Worm (Caenorhabditis elegans) whole organism, late embryonic: ENCODE measurements around the gene K09B11.4.

Experiments used
- C08G9.2 ChIP-seq: sonication (generic microtip); optimal IDR thresholded peaks from 2 replicates; lab custom pipeline; 2016; ENCODE audit warnings: mild to moderate bottlenecking, missing genetic modification characterization, moderate library complexity, missing compliant biosample characterization
- C38D4.7 ChIP-seq: fragments of 200-800 bp; sonication (Bioruptor generic); optimal IDR thresholded peaks from 2 replicates; lab custom pipeline; 2018; ENCODE audit warnings: mild to moderate bottlenecking, missing genetic modification characterization, moderate library complexity, missing compliant biosample characterization
- F13H6.1 ChIP-seq: sonication (generic microtip); optimal IDR thresholded peaks from 2 replicates; lab custom pipeline; 2016; ENCODE audit warnings: missing genetic modification characterization, missing compliant biosample characterization
- K09A11.1 ChIP-seq: sonication (generic microtip); optimal IDR thresholded peaks from 2 replicates; lab custom pipeline; 2017; ENCODE audit warnings: antibody characterized with exemption, mild to moderate bottlenecking, missing genetic modification characterization, missing compliant biosample characterization; ENCODE audit not compliant: insufficient read depth
- T23F11.4 ChIP-seq: fragments of 200-800 bp; sonication (Bioruptor generic); optimal IDR thresholded peaks from 2 replicates; lab custom pipeline; 2018; ENCODE audit warnings: mild to moderate bottlenecking, missing genetic modification characterization, missing compliant biosample characterization
- ahr-1 ChIP-seq: sonication (generic microtip); optimal IDR thresholded peaks from 2 replicates; lab custom pipeline; 2016; ENCODE audit warnings: missing genetic modification characterization, missing compliant biosample characterization
- ceh-14 ChIP-seq: sonication (generic microtip); optimal IDR thresholded peaks from 2 replicates; lab custom pipeline; 2016; ENCODE audit warnings: missing genotype, missing genetic modification characterization, missing compliant biosample characterization
- ceh-18 ChIP-seq: sonication (generic microtip); optimal IDR thresholded peaks from 2 replicates; lab custom pipeline; 2016; ENCODE audit warnings: missing genetic modification characterization, missing compliant biosample characterization
- ceh-19 ChIP-seq: fragments of 200-800 bp; sonication (Bioruptor generic); optimal IDR thresholded peaks from 2 replicates; lab custom pipeline; 2018; ENCODE audit warnings: mild to moderate bottlenecking, missing genetic modification characterization, missing compliant biosample characterization
- ceh-2 ChIP-seq: sonication (generic microtip); optimal IDR thresholded peaks from 2 replicates; lab custom pipeline; 2016; ENCODE audit warnings: missing genotype, missing genetic modification characterization, missing compliant biosample characterization
- ceh-22 ChIP-seq: sonication (generic microtip); optimal IDR thresholded peaks from 2 replicates; lab custom pipeline; 2017; ENCODE audit warnings: missing biosample characterization, missing genetic modification characterization
- ceh-34 ChIP-seq: sonication (generic microtip); optimal IDR thresholded peaks from 2 replicates; lab custom pipeline; 2016; ENCODE audit warnings: mild to moderate bottlenecking, missing genetic modification characterization, missing compliant biosample characterization
- ceh-48 ChIP-seq: sonication (generic microtip); optimal IDR thresholded peaks from 2 replicates; lab custom pipeline; 2016; ENCODE audit warnings: missing genetic modification characterization, inconsistent platforms, missing compliant biosample characterization
- ceh-6 ChIP-seq: fragments of 200-800 bp; sonication (Bioruptor generic); optimal IDR thresholded peaks from 2 replicates; lab custom pipeline; 2018; ENCODE audit warnings: mild to moderate bottlenecking, missing genetic modification characterization, missing compliant biosample characterization
- dve-1 ChIP-seq: sonication (generic microtip); optimal IDR thresholded peaks from 2 replicates; lab custom pipeline; 2017; ENCODE audit warnings: antibody characterized with exemption, mild to moderate bottlenecking, missing genetic modification characterization, missing compliant biosample characterization
- elt-2 ChIP-seq: sonication (generic microtip); optimal IDR thresholded peaks from 2 replicates; lab custom pipeline; 2016; ENCODE audit warnings: missing genetic modification reagents, missing genetic modification characterization, missing compliant biosample characterization
- elt-4 ChIP-seq: sonication (generic microtip); optimal IDR thresholded peaks from 2 replicates; lab custom pipeline; 2016; ENCODE audit warnings: missing genetic modification characterization, missing compliant biosample characterization
- eyg-1 ChIP-seq: sonication (generic microtip); optimal IDR thresholded peaks from 2 replicates; lab custom pipeline; 2016; ENCODE audit warnings: missing genotype, missing genetic modification characterization, missing compliant biosample characterization
- fax-1 ChIP-seq: sonication (generic microtip); optimal IDR thresholded peaks from 2 replicates; lab custom pipeline; 2016; ENCODE audit warnings: missing genotype, missing genetic modification characterization, missing compliant biosample characterization
- fkh-10 ChIP-seq: fragments of 150-350 bp; optimal IDR thresholded peaks from 2 replicates; lab custom pipeline; 2014; ENCODE audit warnings: missing biosample characterization, missing genetic modification reagents, missing genetic modification characterization
- gmeb-2 ChIP-seq: sonication (generic microtip); optimal IDR thresholded peaks from 2 replicates; lab custom pipeline; 2016; ENCODE audit warnings: missing genetic modification characterization, inconsistent platforms, missing compliant biosample characterization
- hlh-13 ChIP-seq: fragments of 200-800 bp; sonication (Bioruptor generic); optimal IDR thresholded peaks from 2 replicates; lab custom pipeline; 2018; ENCODE audit warnings: mild to moderate bottlenecking, missing genetic modification characterization, missing compliant biosample characterization
- hlh-15 ChIP-seq: sonication (generic microtip); optimal IDR thresholded peaks from 2 replicates; lab custom pipeline; 2016; ENCODE audit warnings: missing genetic modification characterization, missing compliant biosample characterization
- hlh-30 ChIP-seq: sonication (generic microtip); optimal IDR thresholded peaks from 2 replicates; lab custom pipeline; 2017; ENCODE audit warnings: antibody characterized with exemption, missing genetic modification characterization, missing compliant biosample characterization; ENCODE audit not compliant: insufficient read depth
- hlh-6 ChIP-seq: sonication (generic microtip); optimal IDR thresholded peaks from 2 replicates; lab custom pipeline; 2016; ENCODE audit warnings: missing genotype, missing genetic modification characterization, missing compliant biosample characterization
- lim-6 ChIP-seq: sonication (generic microtip); optimal IDR thresholded peaks from 2 replicates; lab custom pipeline; 2016; ENCODE audit warnings: missing genetic modification characterization, missing compliant biosample characterization
- lin-11 ChIP-seq: fragments of 200-800 bp; sonication (Bioruptor generic); optimal IDR thresholded peaks from 2 replicates; lab custom pipeline; 2018; ENCODE audit warnings: mild to moderate bottlenecking, missing genetic modification characterization, missing compliant biosample characterization
- madf-2 ChIP-seq: sonication (generic microtip); optimal IDR thresholded peaks from 2 replicates; lab custom pipeline; 2017; ENCODE audit warnings: missing genetic modification characterization, missing compliant biosample characterization
- mec-3 ChIP-seq: sonication (generic microtip); optimal IDR thresholded peaks from 2 replicates; lab custom pipeline; 2016; ENCODE audit warnings: borderline replicate concordance, missing genetic modification characterization, missing compliant biosample characterization
- nfya-1 ChIP-seq: sonication (generic microtip); optimal IDR thresholded peaks from 2 replicates; lab custom pipeline; 2017; ENCODE audit warnings: missing genetic modification characterization, mild to moderate bottlenecking, missing compliant biosample characterization, antibody characterized with exemption, moderate library complexity
- nhr-11 ChIP-seq: fragments of 150-350 bp; optimal IDR thresholded peaks from 2 replicates; lab custom pipeline; 2014; ENCODE audit warnings: missing biosample characterization, missing genetic modification characterization
- nhr-232 ChIP-seq: sonication (generic microtip); optimal IDR thresholded peaks from 2 replicates; lab custom pipeline; 2016; ENCODE audit warnings: missing genetic modification characterization, missing compliant biosample characterization
- npax-4 ChIP-seq: sonication (generic microtip); optimal IDR thresholded peaks from 2 replicates; lab custom pipeline; 2016; ENCODE audit warnings: missing genetic modification characterization, missing compliant biosample characterization
- odd-2 ChIP-seq: sonication (generic microtip); optimal IDR thresholded peaks from 2 replicates; lab custom pipeline; 2017; ENCODE audit warnings: antibody characterized with exemption, mild to moderate bottlenecking, missing genetic modification characterization, missing compliant biosample characterization
- pax-1 ChIP-seq: fragments of 150-350 bp; optimal IDR thresholded peaks from 2 replicates; lab custom pipeline; 2014; ENCODE audit warnings: missing biosample characterization, missing genetic modification characterization
- pha-2 ChIP-seq: sonication (generic microtip); optimal IDR thresholded peaks from 2 replicates; lab custom pipeline; 2017; ENCODE audit warnings: mild to moderate bottlenecking, missing genetic modification characterization, missing compliant biosample characterization
- pha-4 ChIP-seq: fragments of 150-350 bp; optimal IDR thresholded peaks from 2 replicates; lab custom pipeline; 2018; ENCODE audit warnings: missing biosample characterization, missing genetic modification reagents, missing genetic modification characterization
- pqm-1 ChIP-seq: sonication (generic microtip); optimal IDR thresholded peaks from 2 replicates; lab custom pipeline; 2016; ENCODE audit warnings: missing genetic modification characterization, missing compliant biosample characterization
- pros-1 ChIP-seq: fragments of 150-350 bp; optimal IDR thresholded peaks from 2 replicates; lab custom pipeline; 2014; ENCODE audit warnings: missing biosample characterization, missing genetic modification reagents, missing genetic modification characterization
- sdc-2 ChIP-seq: sonication (generic microtip); optimal IDR thresholded peaks from 2 replicates; lab custom pipeline; 2016; ENCODE audit warnings: missing genotype, missing genetic modification characterization, missing compliant biosample characterization
- sox-2 ChIP-seq: fragments of 200-800 bp; sonication (Bioruptor generic); IDR thresholded peaks from 2 replicates; pipeline ENCODE4 v1.3.6; 2022; ENCODE audit warnings: missing genetic modification reagents, missing genetic modification characterization, missing compliant biosample characterization
- sox-4 ChIP-seq: sonication (generic microtip); optimal IDR thresholded peaks from 2 replicates; lab custom pipeline; 2017; ENCODE audit warnings: mild to moderate bottlenecking, missing genetic modification characterization, inconsistent platforms, missing compliant biosample characterization
- syd-9 ChIP-seq: sonication (generic microtip); optimal IDR thresholded peaks from 2 replicates; lab custom pipeline; 2016; ENCODE audit warnings: mild to moderate bottlenecking, missing genetic modification characterization, moderate library complexity, missing compliant biosample characterization
- tbx-2 ChIP-seq: sonication (generic microtip); optimal IDR thresholded peaks from 2 replicates; lab custom pipeline; 2016; ENCODE audit warnings: missing genetic modification characterization, missing compliant biosample characterization
- tbx-7 ChIP-seq: sonication (generic microtip); optimal IDR thresholded peaks from 2 replicates; lab custom pipeline; 2016; ENCODE audit warnings: missing genotype, missing genetic modification characterization, missing compliant biosample characterization
- ttx-3 ChIP-seq: sonication (generic microtip); optimal IDR thresholded peaks from 2 replicates; lab custom pipeline; 2016; ENCODE audit warnings: missing genetic modification reagents, missing genetic modification characterization, missing compliant biosample characterization
- unc-3 ChIP-seq, 2 experiments: fragments of 200-800 bp in 1 of 2; sonication (Bioruptor generic) in 1 of 2; sonication (generic microtip) in 1 of 2; conservative IDR thresholded peaks in 1 of 2; optimal IDR thresholded peaks in 1 of 2; 2 replicates each; pipeline versions ENCODE4 v1.3.6 to Lab custom; 2016 to 2022; ENCODE audit warnings: missing compliant biosample characterization in 2 of 2, missing genetic modification characterization in 2 of 2, missing genetic modification reagents in 1 of 2
- unc-42 ChIP-seq: sonication (generic microtip); optimal IDR thresholded peaks from 2 replicates; lab custom pipeline; 2016; ENCODE audit warnings: missing genotype, missing genetic modification characterization, missing compliant biosample characterization
- unc-55 ChIP-seq: sonication (generic microtip); optimal IDR thresholded peaks from 2 replicates; lab custom pipeline; 2017; ENCODE audit warnings: missing biosample characterization, missing genetic modification reagents, missing genetic modification characterization
- unc-86 ChIP-seq: sonication (generic microtip); optimal IDR thresholded peaks from 2 replicates; lab custom pipeline; 2016; ENCODE audit warnings: missing genetic modification characterization, missing compliant biosample characterization
- zip-5 ChIP-seq: sonication (generic microtip); optimal IDR thresholded peaks from 2 replicates; lab custom pipeline; 2016; ENCODE audit warnings: missing genetic modification characterization, missing compliant biosample characterization
- ztf-16 ChIP-seq: sonication (generic microtip); optimal IDR thresholded peaks from 2 replicates; lab custom pipeline; 2017; ENCODE audit warnings: missing genetic modification characterization, missing compliant biosample characterization

K09B11.4 gene

DNA sequence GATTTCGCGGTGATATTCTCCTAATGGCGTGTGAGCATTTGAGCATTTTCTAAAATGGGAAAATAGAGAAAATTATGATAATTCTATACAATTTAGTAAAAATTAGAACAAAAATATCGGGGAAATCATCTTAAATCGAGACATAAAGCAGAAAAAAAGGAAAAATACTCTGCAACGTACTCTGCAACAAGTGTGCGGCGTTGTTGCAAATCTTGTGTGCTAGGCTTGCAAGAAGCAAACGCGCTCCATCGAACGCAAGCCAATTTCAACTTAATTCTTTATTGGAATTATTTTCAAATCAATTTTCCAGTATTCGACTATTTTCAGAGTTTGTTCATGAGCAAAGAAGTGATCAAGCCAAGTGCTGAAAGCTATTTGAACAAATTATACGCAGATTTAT is 43.3 kb upstream of the K09B11.4 start, which contains the start of the genes Y62E10A.20, Y62E10A.23 and mdt-9:
Gene Y62E10A.20, minus strand, starts transcription at position 49 of the 400 bp plus-strand sequence.
Gene Y62E10A.23, plus strand, starts transcription at position 282 of the 400 bp plus-strand sequence.
Gene mdt-9, plus strand, starts transcription at position 338 of the 400 bp plus-strand sequence.
- TF ChIP-seq nhr-11 = no peak
- peak; percentile 33 for TF ChIP-seq zip-5 (tag; lab: Kevin White, UChicago)
- TF ChIP-seq unc-86 (tag; lab: Kevin White, UChicago) = peak; percentile 55
- TF ChIP-seq pax-1 (tag; lab: Kevin White, UChicago) = peak; percentile 24
- peak; percentile 65 for TF ChIP-seq ceh-48 (tag; lab: Kevin White, UChicago)
- TF ChIP-seq nfya-1 (tag; lab: Kevin White, UChicago) = peak; percentile 84
- peak; percentile 4 for TF ChIP-seq unc-55 (GFP tag; lab: Kevin White, UChicago)
- peak; percentile 47 for TF ChIP-seq syd-9 (tag; lab: Kevin White, UChicago)
- peak; percentile 61 for TF ChIP-seq ztf-16 (tag; lab: Kevin White, UChicago)
- TF ChIP-seq ceh-19 = peak; percentile 70
- TF ChIP-seq hlh-30 (tag; lab: Kevin White, UChicago) = peak; percentile 2
- peak; percentile 63 for TF ChIP-seq ttx-3 (tag; lab: Kevin White, UChicago)
- no peak for TF ChIP-seq lim-6
- no peak for TF ChIP-seq pha-4 (tag; lab: Kevin White, UChicago)
- TF ChIP-seq tbx-7 (tag; lab: Kevin White, UChicago) = peak; percentile 10
- peak; percentile 58 for TF ChIP-seq ceh-6 (GFP tag; lab: Kevin White, UChicago)
- peak; percentile 57 for TF ChIP-seq C38D4.7 (GFP tag; lab: Kevin White, UChicago)
- no peak for TF ChIP-seq nhr-232 (tag; lab: Kevin White, UChicago)
- peak; percentile 33 for TF ChIP-seq lin-11
- TF ChIP-seq hlh-13 (GFP tag; lab: Kevin White, UChicago) = no peak
- no peak for TF ChIP-seq hlh-6 (tag; lab: Kevin White, UChicago)
- peak; percentile 67 for TF ChIP-seq ceh-34
- peak; percentile 89 for TF ChIP-seq unc-42 (tag; lab: Kevin White, UChicago)
- TF ChIP-seq tbx-2 = peak; percentile 67
- no peak for TF ChIP-seq sdc-2 (tag; lab: Kevin White, UChicago)
- peak; percentile 59 for TF ChIP-seq sox-4 (tag; lab: Kevin White, UChicago)
- peak; percentile 46 for TF ChIP-seq ceh-18
- TF ChIP-seq odd-2 = peak; percentile 25
- no peak for TF ChIP-seq ceh-22 (tag; lab: Kevin White, UChicago)
- peak; percentile 28 for TF ChIP-seq F13H6.1
- peak; percentile 55 for TF ChIP-seq C08G9.2 (tag; lab: Kevin White, UChicago)
- peak; percentile 88 for TF ChIP-seq ceh-14 (tag; lab: Kevin White, UChicago)
- TF ChIP-seq elt-4 (tag; lab: Kevin White, UChicago) = no peak
- peak; percentile 80 for TF ChIP-seq elt-2
- peak; percentile 66 for TF ChIP-seq T23F11.4 (GFP tag; lab: Kevin White, UChicago)
- TF ChIP-seq fax-1 (tag; lab: Kevin White, UChicago) = peak; percentile 91
- no peak for TF ChIP-seq mec-3 (tag; lab: Kevin White, UChicago)
- TF ChIP-seq npax-4 (tag; lab: Kevin White, UChicago) = peak; percentile 35
- TF ChIP-seq eyg-1 (tag; lab: Kevin White, UChicago) = peak; percentile 27
- no peak for TF ChIP-seq pqm-1 (tag; lab: Kevin White, UChicago)
- peak; percentile 42 for TF ChIP-seq pros-1 (tag; lab: Kevin White, UChicago)
- peak; percentile 36 for TF ChIP-seq ahr-1 (tag; lab: Kevin White, UChicago)
- TF ChIP-seq dve-1 (tag; lab: Kevin White, UChicago) = peak; percentile 64
- peak; percentile 39 for TF ChIP-seq ceh-2 (tag; lab: Kevin White, UChicago)
- TF ChIP-seq gmeb-2 (tag; lab: Kevin White, UChicago) = peak; percentile 49
- TF ChIP-seq pha-2 (tag; lab: Kevin White, UChicago) = peak; percentile 54
- no peak for TF ChIP-seq fkh-10 (GFP tag; lab: Kevin White, UChicago)
- TF ChIP-seq sox-2 (GFP tag; lab: Robert Waterston, UW) = peak; percentile 15; the same call in 1 of the 2 replicates
- peak; percentile 70; the same call in 1 of the 2 replicates for TF ChIP-seq unc-3 (GFP tag; conservative IDR thresholded peaks at IDR 0.05; lab: Robert Waterston, UW)
- TF ChIP-seq unc-3 (tag; optimal IDR thresholded peaks at IDR 0.05; lab: Kevin White, UChicago) = peak; percentile 68
- TF ChIP-seq K09A11.1 = peak; percentile 77
- peak; percentile 40 for TF ChIP-seq madf-2 (tag; lab: Kevin White, UChicago)
- peak; percentile 49 for TF ChIP-seq hlh-15 (tag; lab: Kevin White, UChicago)
